Fruit fly (Drosophila melanogaster): Measurements from ENCODE around the gene CG46025.
A peak's percentile ranks its signal among the peaks of the same experiment; 100 is the strongest.

DNA sequence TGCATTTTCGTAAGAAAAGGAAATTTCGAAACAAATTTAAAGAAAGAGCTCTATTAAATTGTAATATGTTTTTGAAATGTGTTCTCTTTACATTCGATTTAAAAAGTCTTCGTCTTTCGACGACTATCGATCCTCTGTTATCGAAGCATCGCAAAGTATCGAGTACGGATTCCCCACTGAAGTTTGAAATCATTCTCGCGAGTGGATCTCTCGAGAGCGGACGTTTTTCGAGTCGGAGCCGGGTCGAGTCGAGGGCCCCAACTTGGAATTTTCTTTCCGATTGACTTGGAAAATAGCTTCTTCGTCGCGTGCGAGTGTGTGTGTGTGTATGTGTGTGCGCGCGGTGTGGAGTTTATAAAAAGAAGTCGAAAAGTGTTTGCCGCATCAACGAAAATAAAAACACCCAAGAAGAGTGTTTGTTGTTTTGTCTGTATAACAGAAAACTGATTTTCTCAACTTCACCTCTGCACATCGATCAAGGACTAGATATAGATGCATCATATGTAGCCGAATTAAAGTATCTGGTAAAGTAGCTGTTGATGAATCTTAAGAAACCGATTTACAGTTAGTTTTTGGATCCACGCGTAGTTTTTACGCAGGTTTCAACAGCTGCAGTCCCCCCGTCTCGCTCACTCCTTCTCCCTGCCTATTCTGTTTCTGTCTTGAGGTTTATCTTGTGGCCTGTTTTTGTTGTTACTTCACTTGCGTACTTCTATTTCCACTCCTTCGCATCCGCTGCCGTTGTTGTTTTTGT is 57.5 kb downstream of the CG46025 start, which contains the start of gene LanB1:
- no peak for TF ChIP-seq CG12155 (GFP tag; optimal IDR thresholded peaks at IDR 0.05)
- no peak for TF ChIP-seq usp (GFP tag; optimal IDR thresholded peaks at IDR 0.05)
- TF ChIP-seq prd (optimal IDR thresholded peaks at IDR 0.05) = no peak
- 0 out of 3 replicates have a peak, but pooled peaks have one; percentile 8 for TF ChIP-seq prd (GFP tag; IDR thresholded peaks at IDR 0.05)
- no peak for TF ChIP-seq Tbp (GFP tag; optimal IDR thresholded peaks at IDR 0.05)
- peak; percentile 46 for TF ChIP-seq CG12659 (GFP tag; optimal IDR thresholded peaks at IDR 0.05)
- peak; percentile 61; the same call in 1 of the 3 replicates for TF ChIP-seq HLH4C (GFP tag; IDR thresholded peaks at IDR 0.05; ENCODE audit: partially characterized antibody)
- no peak for TF ChIP-seq CG12104 (GFP tag; optimal IDR thresholded peaks at IDR 0.05)
- no peak for TF ChIP-seq CG13424 (tag; optimal IDR thresholded peaks at IDR 0.05)
- TF ChIP-seq YL-1 (GFP tag; optimal IDR thresholded peaks at IDR 0.05) = peak; percentile 7
- no peak for TF ChIP-seq CoRest (tag; optimal IDR thresholded peaks at IDR 0.05)

Data from whole organism, embryonic.